Worm (Caenorhabditis elegans) whole organism, late embryonic: Measurements from ENCODE around the gene T09F3.5.

Source experiments
- C08G9.2 ChIP-seq: sonication (generic microtip); optimal IDR thresholded peaks from 2 replicates; lab custom pipeline; 2016; ENCODE audit warnings: mild to moderate bottlenecking, missing genetic modification characterization, moderate library complexity, missing compliant biosample characterization
- C38D4.7 ChIP-seq: fragments of 200-800 bp; sonication (Bioruptor generic); optimal IDR thresholded peaks from 2 replicates; lab custom pipeline; 2018; ENCODE audit warnings: mild to moderate bottlenecking, missing genetic modification characterization, moderate library complexity, missing compliant biosample characterization
- F13H6.1 ChIP-seq: sonication (generic microtip); optimal IDR thresholded peaks from 2 replicates; lab custom pipeline; 2016; ENCODE audit warnings: missing genetic modification characterization, missing compliant biosample characterization
- K02D7.2 ChIP-seq: sonication (generic microtip); optimal IDR thresholded peaks from 2 replicates; lab custom pipeline; 2017; ENCODE audit warnings: mild to moderate bottlenecking, missing genetic modification characterization, missing compliant biosample characterization
- ahr-1 ChIP-seq: sonication (generic microtip); optimal IDR thresholded peaks from 2 replicates; lab custom pipeline; 2016; ENCODE audit warnings: missing genetic modification characterization, missing compliant biosample characterization
- ceh-18 ChIP-seq: sonication (generic microtip); optimal IDR thresholded peaks from 2 replicates; lab custom pipeline; 2016; ENCODE audit warnings: missing genetic modification characterization, missing compliant biosample characterization
- ceh-2 ChIP-seq: sonication (generic microtip); optimal IDR thresholded peaks from 2 replicates; lab custom pipeline; 2016; ENCODE audit warnings: missing genotype, missing genetic modification characterization, missing compliant biosample characterization
- ceh-31 ChIP-seq: sonication (generic microtip); optimal IDR thresholded peaks from 2 replicates; lab custom pipeline; 2016; ENCODE audit warnings: missing genetic modification characterization, missing compliant biosample characterization
- ceh-34 ChIP-seq: sonication (generic microtip); optimal IDR thresholded peaks from 2 replicates; lab custom pipeline; 2016; ENCODE audit warnings: mild to moderate bottlenecking, missing genetic modification characterization, missing compliant biosample characterization
- ceh-45 ChIP-seq: fragments of 200-800 bp; sonication (Bioruptor generic); IDR thresholded peaks from 2 replicates; pipeline ENCODE4 v1.3.6; 2022; ENCODE audit warnings: missing genetic modification reagents, missing genetic modification characterization, missing compliant biosample characterization
- ceh-48 ChIP-seq: sonication (generic microtip); optimal IDR thresholded peaks from 2 replicates; lab custom pipeline; 2016; ENCODE audit warnings: missing genetic modification characterization, inconsistent platforms, missing compliant biosample characterization
- ceh-6 ChIP-seq: fragments of 200-800 bp; sonication (Bioruptor generic); optimal IDR thresholded peaks from 2 replicates; lab custom pipeline; 2018; ENCODE audit warnings: mild to moderate bottlenecking, missing genetic modification characterization, missing compliant biosample characterization
- ceh-9 ChIP-seq: sonication (generic microtip); optimal IDR thresholded peaks from 2 replicates; lab custom pipeline; 2016; ENCODE audit warnings: mild to moderate bottlenecking, missing genetic modification characterization, inconsistent platforms, missing compliant biosample characterization
- dmd-4 ChIP-seq: sonication (generic microtip); optimal IDR thresholded peaks from 2 replicates; lab custom pipeline; 2016; ENCODE audit warnings: borderline replicate concordance, missing genetic modification characterization, missing compliant biosample characterization
- elt-2 ChIP-seq: sonication (generic microtip); optimal IDR thresholded peaks from 2 replicates; lab custom pipeline; 2016; ENCODE audit warnings: missing genetic modification reagents, missing genetic modification characterization, missing compliant biosample characterization
- ets-4 ChIP-seq: sonication (generic microtip); optimal IDR thresholded peaks from 2 replicates; lab custom pipeline; 2016; ENCODE audit warnings: missing genetic modification characterization, missing compliant biosample characterization
- eyg-1 ChIP-seq: sonication (generic microtip); optimal IDR thresholded peaks from 2 replicates; lab custom pipeline; 2016; ENCODE audit warnings: missing genotype, missing genetic modification characterization, missing compliant biosample characterization
- fkh-10 ChIP-seq: fragments of 150-350 bp; optimal IDR thresholded peaks from 2 replicates; lab custom pipeline; 2014; ENCODE audit warnings: missing biosample characterization, missing genetic modification reagents, missing genetic modification characterization
- fkh-6 ChIP-seq: sonication (generic microtip); optimal IDR thresholded peaks from 2 replicates; lab custom pipeline; 2016; ENCODE audit warnings: missing genetic modification characterization, missing compliant biosample characterization
- hlh-13 ChIP-seq: fragments of 200-800 bp; sonication (Bioruptor generic); optimal IDR thresholded peaks from 2 replicates; lab custom pipeline; 2018; ENCODE audit warnings: mild to moderate bottlenecking, missing genetic modification characterization, missing compliant biosample characterization
- hlh-15 ChIP-seq: sonication (generic microtip); optimal IDR thresholded peaks from 2 replicates; lab custom pipeline; 2016; ENCODE audit warnings: missing genetic modification characterization, missing compliant biosample characterization
- hlh-30 ChIP-seq: sonication (generic microtip); optimal IDR thresholded peaks from 2 replicates; lab custom pipeline; 2017; ENCODE audit warnings: antibody characterized with exemption, missing genetic modification characterization, missing compliant biosample characterization; ENCODE audit not compliant: insufficient read depth
- hlh-6 ChIP-seq: sonication (generic microtip); optimal IDR thresholded peaks from 2 replicates; lab custom pipeline; 2016; ENCODE audit warnings: missing genotype, missing genetic modification characterization, missing compliant biosample characterization
- lin-11 ChIP-seq: fragments of 200-800 bp; sonication (Bioruptor generic); optimal IDR thresholded peaks from 2 replicates; lab custom pipeline; 2018; ENCODE audit warnings: mild to moderate bottlenecking, missing genetic modification characterization, missing compliant biosample characterization
- madf-2 ChIP-seq: sonication (generic microtip); optimal IDR thresholded peaks from 2 replicates; lab custom pipeline; 2017; ENCODE audit warnings: missing genetic modification characterization, missing compliant biosample characterization
- mec-3 ChIP-seq: sonication (generic microtip); optimal IDR thresholded peaks from 2 replicates; lab custom pipeline; 2016; ENCODE audit warnings: borderline replicate concordance, missing genetic modification characterization, missing compliant biosample characterization
- nfya-1 ChIP-seq: sonication (generic microtip); optimal IDR thresholded peaks from 2 replicates; lab custom pipeline; 2017; ENCODE audit warnings: missing genetic modification characterization, mild to moderate bottlenecking, missing compliant biosample characterization, antibody characterized with exemption, moderate library complexity
- nhr-232 ChIP-seq: sonication (generic microtip); optimal IDR thresholded peaks from 2 replicates; lab custom pipeline; 2016; ENCODE audit warnings: missing genetic modification characterization, missing compliant biosample characterization
- npax-4 ChIP-seq: sonication (generic microtip); optimal IDR thresholded peaks from 2 replicates; lab custom pipeline; 2016; ENCODE audit warnings: missing genetic modification characterization, missing compliant biosample characterization
- odd-2 ChIP-seq: sonication (generic microtip); optimal IDR thresholded peaks from 2 replicates; lab custom pipeline; 2017; ENCODE audit warnings: antibody characterized with exemption, mild to moderate bottlenecking, missing genetic modification characterization, missing compliant biosample characterization
- pag-3 ChIP-seq: sonication (generic microtip); optimal IDR thresholded peaks from 2 replicates; lab custom pipeline; 2016; ENCODE audit warnings: missing compliant biosample characterization, missing genetic modification characterization, borderline replicate concordance
- pat-9 ChIP-seq: fragments of 200-800 bp; sonication (Bioruptor generic); optimal IDR thresholded peaks from 2 replicates; lab custom pipeline; 2018; ENCODE audit warnings: mild to moderate bottlenecking, missing genetic modification characterization, moderate library complexity, missing compliant biosample characterization
- pqm-1 ChIP-seq: sonication (generic microtip); optimal IDR thresholded peaks from 2 replicates; lab custom pipeline; 2016; ENCODE audit warnings: missing genetic modification characterization, missing compliant biosample characterization
- pros-1 ChIP-seq: fragments of 150-350 bp; optimal IDR thresholded peaks from 2 replicates; lab custom pipeline; 2014; ENCODE audit warnings: missing biosample characterization, missing genetic modification reagents, missing genetic modification characterization
- ref-2 ChIP-seq: sonication (generic microtip); optimal IDR thresholded peaks from 2 replicates; lab custom pipeline; 2016; ENCODE audit warnings: missing genetic modification characterization, missing compliant biosample characterization
- sdc-2 ChIP-seq: sonication (generic microtip); optimal IDR thresholded peaks from 2 replicates; lab custom pipeline; 2016; ENCODE audit warnings: missing genotype, missing genetic modification characterization, missing compliant biosample characterization
- sox-2 ChIP-seq: fragments of 200-800 bp; sonication (Bioruptor generic); IDR thresholded peaks from 2 replicates; pipeline ENCODE4 v1.3.6; 2022; ENCODE audit warnings: missing genetic modification reagents, missing genetic modification characterization, missing compliant biosample characterization
- tbx-2 ChIP-seq: sonication (generic microtip); optimal IDR thresholded peaks from 2 replicates; lab custom pipeline; 2016; ENCODE audit warnings: missing genetic modification characterization, missing compliant biosample characterization
- tbx-7 ChIP-seq: sonication (generic microtip); optimal IDR thresholded peaks from 2 replicates; lab custom pipeline; 2016; ENCODE audit warnings: missing genotype, missing genetic modification characterization, missing compliant biosample characterization
- unc-3 ChIP-seq, 2 experiments: fragments of 200-800 bp in 1 of 2; sonication (Bioruptor generic) in 1 of 2; sonication (generic microtip) in 1 of 2; conservative IDR thresholded peaks in 1 of 2; optimal IDR thresholded peaks in 1 of 2; 2 replicates each; pipeline versions ENCODE4 v1.3.6 to Lab custom; 2016 to 2022; ENCODE audit warnings: missing compliant biosample characterization in 2 of 2, missing genetic modification characterization in 2 of 2, missing genetic modification reagents in 1 of 2
- unc-42 ChIP-seq: sonication (generic microtip); optimal IDR thresholded peaks from 2 replicates; lab custom pipeline; 2016; ENCODE audit warnings: missing genotype, missing genetic modification characterization, missing compliant biosample characterization
- unc-55 ChIP-seq: sonication (generic microtip); optimal IDR thresholded peaks from 2 replicates; lab custom pipeline; 2017; ENCODE audit warnings: missing biosample characterization, missing genetic modification reagents, missing genetic modification characterization
- unc-86 ChIP-seq: sonication (generic microtip); optimal IDR thresholded peaks from 2 replicates; lab custom pipeline; 2016; ENCODE audit warnings: missing genetic modification characterization, missing compliant biosample characterization
- ztf-16 ChIP-seq: sonication (generic microtip); optimal IDR thresholded peaks from 2 replicates; lab custom pipeline; 2017; ENCODE audit warnings: missing genetic modification characterization, missing compliant biosample characterization

The T09F3.5 gene

DNA sequence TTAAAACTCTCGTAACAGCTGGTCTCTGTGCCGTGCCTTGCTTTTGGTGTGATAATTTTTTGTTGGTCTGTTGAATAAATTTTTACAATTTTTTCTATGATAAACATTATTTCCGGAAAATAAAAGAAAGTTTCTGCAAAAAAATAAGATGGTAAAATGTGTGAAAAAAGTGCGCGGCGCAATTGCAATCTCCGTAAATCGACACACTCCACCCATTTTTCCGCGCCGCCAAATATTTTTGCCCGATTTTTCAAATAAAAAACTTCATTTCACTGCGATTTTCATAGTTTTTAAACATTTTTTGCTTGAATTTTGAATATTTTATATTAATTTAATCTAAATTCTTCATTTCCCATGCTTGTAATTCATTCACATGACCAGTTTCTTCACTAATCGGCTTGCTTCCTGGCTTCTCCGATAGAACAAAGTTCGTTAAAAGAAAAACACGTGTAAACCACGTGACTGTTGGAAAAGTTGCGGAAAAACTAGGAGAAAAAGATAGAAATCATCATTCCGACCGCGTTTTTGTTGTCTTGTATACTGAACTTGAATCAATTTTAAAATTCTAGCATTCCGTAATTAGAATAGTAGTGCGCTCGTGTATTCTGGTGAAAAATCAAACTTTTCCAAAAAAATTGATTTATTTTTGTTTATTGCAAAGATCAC, 8.5 kb upstream of the T09F3.5 start (continued):
- TF ChIP-seq nfya-1 (tag; lab: Kevin White, UChicago), result peak; percentile 69
- TF ChIP-seq odd-2 (tag; lab: Kevin White, UChicago), result no peak
- no peak for TF ChIP-seq pag-3 (tag; lab: Kevin White, UChicago)
- TF ChIP-seq tbx-7 (tag; lab: Kevin White, UChicago), result no peak
- TF ChIP-seq ceh-6 (GFP tag; lab: Kevin White, UChicago), result no peak
- TF ChIP-seq F13H6.1 (tag; lab: Kevin White, UChicago), result peak; percentile 17
- TF ChIP-seq ref-2 (tag; lab: Kevin White, UChicago), result peak; percentile 51
- TF ChIP-seq ahr-1, result peak; percentile 46
- TF ChIP-seq dmd-4 (tag; lab: Kevin White, UChicago), result no peak
- no peak for TF ChIP-seq lin-11 (tag; lab: Kevin White, UChicago)
- no peak for TF ChIP-seq hlh-6 (tag; lab: Kevin White, UChicago)
- peak; percentile 33 for TF ChIP-seq hlh-30 (tag; lab: Kevin White, UChicago)
- no peak for TF ChIP-seq hlh-15 (tag; lab: Kevin White, UChicago)
- TF ChIP-seq ceh-2 (tag; lab: Kevin White, UChicago), result peak; percentile 42
- no peak for TF ChIP-seq ets-4 (tag; lab: Kevin White, UChicago)
- TF ChIP-seq npax-4 (tag; lab: Kevin White, UChicago), result no peak
- TF ChIP-seq nhr-232 (tag; lab: Kevin White, UChicago), result peak; percentile 54
- no peak for TF ChIP-seq ceh-9 (tag; lab: Kevin White, UChicago)
- TF ChIP-seq unc-42 (tag; lab: Kevin White, UChicago), result peak; percentile 34
- TF ChIP-seq pat-9 (tag; lab: Kevin White, UChicago), result peak; percentile 50
- peak; percentile 19; the same call in 1 of the 2 replicates for TF ChIP-seq sox-2
- TF ChIP-seq hlh-13 (GFP tag; lab: Kevin White, UChicago), result no peak
- TF ChIP-seq sdc-2 (tag; lab: Kevin White, UChicago), result no peak
- peak; percentile 53; the same call in 1 of the 2 replicates for TF ChIP-seq ceh-45 (GFP tag; lab: Robert Waterston, UW)
- TF ChIP-seq ceh-34 (tag; lab: Kevin White, UChicago), result peak; percentile 59
- no peak for TF ChIP-seq unc-55
- TF ChIP-seq unc-3 (GFP tag; conservative IDR thresholded peaks at IDR 0.05; lab: Robert Waterston, UW), result peak; percentile 49; the same call in 1 of the 2 replicates
- TF ChIP-seq unc-3 (tag; optimal IDR thresholded peaks at IDR 0.05; lab: Kevin White, UChicago), result peak; percentile 36
- TF ChIP-seq elt-2 (tag; lab: Kevin White, UChicago), result peak; percentile 86
- TF ChIP-seq fkh-6 (tag; lab: Kevin White, UChicago), result peak; percentile 0
- TF ChIP-seq ceh-18 (tag; lab: Kevin White, UChicago), result peak; percentile 16
- peak; percentile 1 for TF ChIP-seq K02D7.2 (tag; lab: Kevin White, UChicago)
- TF ChIP-seq eyg-1, result peak; percentile 12
- no peak for TF ChIP-seq unc-86 (tag; lab: Kevin White, UChicago)
- peak; percentile 36 for TF ChIP-seq C08G9.2 (tag; lab: Kevin White, UChicago)
- peak; percentile 96 for TF ChIP-seq tbx-2
- TF ChIP-seq pros-1, result peak; percentile 10
- peak; percentile 50 for TF ChIP-seq C38D4.7 (GFP tag; lab: Kevin White, UChicago)
- peak; percentile 34 for TF ChIP-seq madf-2 (tag; lab: Kevin White, UChicago)
- TF ChIP-seq ceh-48, result peak; percentile 31
- TF ChIP-seq mec-3 (tag; lab: Kevin White, UChicago), result no peak
- TF ChIP-seq ceh-31, result peak; percentile 56
- TF ChIP-seq ztf-16 (tag; lab: Kevin White, UChicago), result peak; percentile 45
- no peak for TF ChIP-seq fkh-10 (GFP tag; lab: Kevin White, UChicago)
- TF ChIP-seq pqm-1 (tag; lab: Kevin White, UChicago), result no peak
- TF ChIP-seq, all 69 proteins: peak for 39
